Worm (Caenorhabditis elegans) whole organism, L3 larva: ENCODE results near the gene ZK616.5.

Experiments
- R02D3.7 ChIP-seq: fragments of 150-350 bp; optimal IDR thresholded peaks from 2 replicates; lab custom pipeline; 2014; ENCODE audit warnings: missing biosample characterization, missing genetic modification characterization
- ZK546.5 ChIP-seq: sonication (generic microtip); optimal IDR thresholded peaks from 2 replicates; lab custom pipeline; 2017; ENCODE audit warnings: missing biosample characterization, missing genetic modification characterization
- ama-1 ChIP-seq: fragments of 150-350 bp; optimal IDR thresholded peaks from 2 replicates; lab custom pipeline; 2018
- ceh-16 ChIP-seq: sonication (generic microtip); optimal IDR thresholded peaks from 2 replicates; lab custom pipeline; 2017; ENCODE audit warnings: missing biosample characterization, missing genetic modification characterization
- ceh-28 ChIP-seq: fragments of 150-350 bp; optimal IDR thresholded peaks from 2 replicates; lab custom pipeline; 2014; ENCODE audit warnings: missing biosample characterization, missing genetic modification reagents, missing genetic modification characterization
- ceh-9 ChIP-seq: sonication (generic microtip); optimal IDR thresholded peaks from 2 replicates; lab custom pipeline; 2018; ENCODE audit warnings: missing biosample characterization, missing genetic modification characterization
- egl-27 ChIP-seq: sonication (generic microtip); optimal IDR thresholded peaks from 4 replicates; lab custom pipeline; 2017; ENCODE audit warnings: missing biosample characterization, missing genetic modification reagents, missing genetic modification characterization
- egl-5 ChIP-seq: fragments of 150-350 bp; optimal IDR thresholded peaks from 2 replicates; lab custom pipeline; 2017; ENCODE audit warnings: missing biosample characterization, missing genetic modification reagents, missing genetic modification characterization, inconsistent platforms
- elt-1 ChIP-seq: fragments of 150-350 bp; optimal IDR thresholded peaks from 2 replicates; lab custom pipeline; 2014; ENCODE audit warnings: missing biosample characterization, missing genetic modification characterization
- elt-2 ChIP-seq: sonication (generic microtip); optimal IDR thresholded peaks from 2 replicates; lab custom pipeline; 2016; ENCODE audit warnings: missing genetic modification reagents, mild to moderate bottlenecking, missing genetic modification characterization, missing compliant biosample characterization
- elt-3 ChIP-seq, 3 experiments: fragments of 150-350 bp in 1 of 3; sonication (generic microtip) in 2 of 3; optimal IDR thresholded peaks; 2 replicates in 2 of 3; 4 replicates in 1 of 3; lab custom pipeline; 2014 to 2017; ENCODE audit warnings: missing biosample characterization in 3 of 3, missing genetic modification characterization in 3 of 3
- eor-1 ChIP-seq, 2 experiments: fragments of 150-350 bp; optimal IDR thresholded peaks; 2 replicates each; lab custom pipeline; 2014 to 2018; ENCODE audit warnings: missing biosample characterization in 2 of 2, missing genetic modification characterization in 2 of 2
- fkh-10 ChIP-seq: sonication (generic microtip); optimal IDR thresholded peaks from 2 replicates; lab custom pipeline; 2017; ENCODE audit warnings: missing biosample characterization, missing genetic modification reagents, missing genetic modification characterization
- fkh-2 ChIP-seq: fragments of 150-350 bp; optimal IDR thresholded peaks from 2 replicates; lab custom pipeline; 2014; ENCODE audit warnings: missing biosample characterization, missing genetic modification reagents, missing genetic modification characterization
- fos-1 ChIP-seq: fragments of 150-350 bp; optimal IDR thresholded peaks from 2 replicates; lab custom pipeline; 2014; ENCODE audit warnings: missing biosample characterization, missing genetic modification characterization
- hmg-11 ChIP-seq: sonication (generic microtip); optimal IDR thresholded peaks from 2 replicates; lab custom pipeline; 2016; ENCODE audit warnings: missing genetic modification characterization, missing compliant biosample characterization
- jun-1 ChIP-seq: fragments of 150-350 bp; optimal IDR thresholded peaks from 2 replicates; lab custom pipeline; 2014; ENCODE audit warnings: missing biosample characterization, missing genetic modification reagents, missing genetic modification characterization
- lin-15B ChIP-seq: fragments of 150-350 bp; optimal IDR thresholded peaks from 2 replicates; lab custom pipeline; 2014; ENCODE audit warnings: missing biosample characterization, missing genetic modification characterization
- lin-39 ChIP-seq: fragments of 150-350 bp; optimal IDR thresholded peaks from 2 replicates; lab custom pipeline; 2018; ENCODE audit warnings: missing biosample characterization, missing genetic modification reagents, missing genetic modification characterization
- lsy-12 ChIP-seq: sonication (generic microtip); optimal IDR thresholded peaks from 2 replicates; lab custom pipeline; 2016; ENCODE audit warnings: mild to moderate bottlenecking, missing genetic modification characterization, missing compliant biosample characterization
- mdl-1 ChIP-seq: fragments of 150-350 bp; optimal IDR thresholded peaks from 2 replicates; lab custom pipeline; 2014; ENCODE audit warnings: missing biosample characterization, missing genetic modification characterization
- nfya-1 ChIP-seq: sonication (generic microtip); optimal IDR thresholded peaks from 2 replicates; lab custom pipeline; 2017; ENCODE audit warnings: missing genetic modification characterization, mild to moderate bottlenecking, missing compliant biosample characterization, antibody characterized with exemption, moderate library complexity; ENCODE audit not compliant: insufficient read depth
- nhr-12 ChIP-seq: fragments of 150-350 bp; optimal IDR thresholded peaks from 2 replicates; lab custom pipeline; 2014; ENCODE audit warnings: missing biosample characterization, missing genetic modification characterization
- nhr-23 ChIP-seq: fragments of 150-350 bp; optimal IDR thresholded peaks from 2 replicates; lab custom pipeline; 2014; ENCODE audit warnings: missing biosample characterization, missing genetic modification reagents, missing genetic modification characterization
- nhr-25 ChIP-seq: sonication (generic microtip); optimal IDR thresholded peaks from 2 replicates; lab custom pipeline; 2017; ENCODE audit warnings: missing biosample characterization, missing genetic modification characterization
- nhr-28 ChIP-seq: fragments of 150-350 bp; optimal IDR thresholded peaks from 2 replicates; lab custom pipeline; 2014; ENCODE audit warnings: missing biosample characterization, missing genetic modification characterization
- nhr-43 ChIP-seq: sonication (generic microtip); optimal IDR thresholded peaks from 2 replicates; lab custom pipeline; 2016; ENCODE audit warnings: mild to moderate bottlenecking, missing genetic modification characterization, missing compliant biosample characterization; ENCODE audit not compliant: poor library complexity, severe bottlenecking
- nhr-67 ChIP-seq: fragments of 150-350 bp; optimal IDR thresholded peaks from 2 replicates; lab custom pipeline; 2014; ENCODE audit warnings: missing biosample characterization, missing genetic modification characterization
- nhr-76 ChIP-seq: fragments of 150-350 bp; sonication (generic microtip); optimal IDR thresholded peaks from 5 replicates; lab custom pipeline; 2014; ENCODE audit warnings: missing biosample characterization, missing genetic modification characterization
- nhr-77 ChIP-seq: fragments of 150-350 bp; optimal IDR thresholded peaks from 2 replicates; lab custom pipeline; 2014; ENCODE audit warnings: missing biosample characterization, missing genetic modification characterization
- pha-4 ChIP-seq: fragments of 150-350 bp; optimal IDR thresholded peaks from 2 replicates; lab custom pipeline; 2014; ENCODE audit warnings: missing biosample characterization, missing genetic modification reagents, missing genetic modification characterization
- pqm-1 ChIP-seq: fragments of 150-350 bp; optimal IDR thresholded peaks from 2 replicates; lab custom pipeline; 2017; ENCODE audit warnings: missing biosample characterization, missing genetic modification characterization, inconsistent platforms
- sea-2 ChIP-seq: fragments of 150-350 bp; sonication (generic microtip); optimal IDR thresholded peaks from 4 replicates; lab custom pipeline; 2014; ENCODE audit warnings: missing biosample characterization, missing genetic modification reagents, missing genetic modification characterization
- skn-1 ChIP-seq: fragments of 150-350 bp; optimal IDR thresholded peaks from 2 replicates; lab custom pipeline; 2014; ENCODE audit warnings: missing biosample characterization, missing genetic modification characterization
- snpc-4 ChIP-seq: fragments of 150-350 bp; optimal IDR thresholded peaks from 2 replicates; lab custom pipeline; 2014; ENCODE audit warnings: missing biosample characterization, missing genetic modification characterization
- tbx-2 ChIP-seq: sonication (generic microtip); optimal IDR thresholded peaks from 2 replicates; lab custom pipeline; 2016; ENCODE audit warnings: mild to moderate bottlenecking, missing genetic modification characterization, missing compliant biosample characterization
- unc-62 ChIP-seq: fragments of 150-350 bp; sonication (generic microtip); optimal IDR thresholded peaks from 4 replicates; lab custom pipeline; 2014; ENCODE audit warnings: missing biosample characterization, missing genetic modification reagents, missing genetic modification characterization
- ztf-11 ChIP-seq: fragments of 150-350 bp; optimal IDR thresholded peaks from 2 replicates; lab custom pipeline; 2014; ENCODE audit warnings: missing biosample characterization, missing genetic modification characterization
- ztf-4 ChIP-seq: fragments of 150-350 bp; optimal IDR thresholded peaks from 2 replicates; lab custom pipeline; 2014; ENCODE audit warnings: missing biosample characterization, missing genetic modification characterization

The ZK616.5 gene

ce11 chrIV:5354564-5354963, 37.2 kb upstream of the ZK616.5 start:
- no peak for TF ChIP-seq elt-1 (tag; lab: Kevin White, UChicago)
- no peak for TF ChIP-seq elt-3 (tag; optimal IDR thresholded peaks at IDR 0.05; lab: Kevin White, UChicago)
- TF ChIP-seq unc-62 (GFP tag; lab: Kevin White, UChicago): no peak
- TF ChIP-seq ceh-9 (tag; lab: Kevin White, UChicago): no peak
- TF ChIP-seq lsy-12: no peak
- TF ChIP-seq nhr-28 (tag; lab: Kevin White, UChicago): no peak
- TF ChIP-seq hmg-11 (tag; lab: Kevin White, UChicago): no peak
- no peak for TF ChIP-seq nhr-43 (tag; lab: Kevin White, UChicago)
- no peak for TF ChIP-seq eor-1 (tag; optimal IDR thresholded peaks at IDR 0.05; lab: Kevin White, UChicago)
- no peak for TF ChIP-seq egl-5 (tag; lab: Kevin White, UChicago)
- no peak for TF ChIP-seq ztf-4
- no peak for TF ChIP-seq nhr-76 (tag; lab: Kevin White, UChicago)
- no peak for TF ChIP-seq skn-1
- TF ChIP-seq pqm-1 (tag; lab: Kevin White, UChicago): no peak
- no peak for TF ChIP-seq ceh-28 (tag; lab: Kevin White, UChicago)
- no peak for TF ChIP-seq nhr-67 (tag; lab: Kevin White, UChicago)
- no peak for TF ChIP-seq mdl-1 (tag; lab: Kevin White, UChicago)
- TF ChIP-seq nhr-12: no peak
- no peak for TF ChIP-seq ama-1 (lab: Kevin White, UChicago)
- TF ChIP-seq fkh-2: no peak

- TF ChIP-seq eor-1 (tag; optimal IDR thresholded peaks at IDR 0.05; lab: Kevin White, UChicago): no peak
- TF ChIP-seq sea-2 (GFP tag; lab: Kevin White, UChicago): no peak
- no peak for TF ChIP-seq pqm-1 (tag; lab: Kevin White, UChicago)
- TF ChIP-seq egl-5 (tag; lab: Kevin White, UChicago): no peak
- TF ChIP-seq nfya-1 (tag; lab: Kevin White, UChicago): peak; percentile 89
- no peak for TF ChIP-seq tbx-2
- no peak for TF ChIP-seq fos-1 (tag; lab: Kevin White, UChicago)
- no peak for TF ChIP-seq ZK546.5 (tag; lab: Kevin White, UChicago)
- no peak for TF ChIP-seq jun-1 (tag; lab: Kevin White, UChicago)
- TF ChIP-seq, all 47 proteins: peak for 1
These were observed 31.2 kb upstream of the ZK616.5 start, which contains the start of gene F41H10.5 for ce11 chrIV:5360533-5360932. Gene F41H10.5 (plus strand): TSS chrIV:5360907.

- TF ChIP-seq nhr-77 (tag; lab: Kevin White, UChicago) (no peak), nhr-43 (tag; lab: Kevin White, UChicago) (peak; percentile 85), snpc-4 (tag; lab: Kevin White, UChicago) (peak; percentile 92), ama-1 (lab: Kevin White, UChicago) (no peak), nhr-25 (tag; lab: Kevin White, UChicago) (peak; percentile 97), fkh-2 (no peak), lin-15B (tag; lab: Kevin White, UChicago) (peak; percentile 93), lin-39 (tag; lab: Kevin White, UChicago) (peak; percentile 33), pha-4 (peak; percentile 75), nfya-1 (tag; lab: Kevin White, UChicago) (peak; percentile 75), elt-2 (tag; lab: Kevin White, UChicago) (peak; percentile 28), skn-1 (peak; percentile 9), nhr-23 (peak; percentile 75), egl-5 (tag; lab: Kevin White, UChicago) (peak; percentile 73)
These were observed 27.6 kb upstream of the ZK616.5 start, which contains the start of the genes hda-6 and F41H10.4 for ce11 chrIV:5364135-5364609. Gene hda-6 (minus strand): TSS chrIV:5364306. Gene F41H10.4 (plus strand): TSS chrIV:5364559.

- no peak for TF ChIP-seq R02D3.7
- no peak for TF ChIP-seq pha-4
- no peak for TF ChIP-seq ama-1 (lab: Kevin White, UChicago)
- no peak for TF ChIP-seq ceh-16
- TF ChIP-seq unc-62 (GFP tag; lab: Kevin White, UChicago): no peak
- no peak for TF ChIP-seq ceh-9 (tag; lab: Kevin White, UChicago)
- TF ChIP-seq sea-2 (GFP tag; lab: Kevin White, UChicago): no peak
- no peak for TF ChIP-seq nhr-67 (tag; lab: Kevin White, UChicago)
- no peak for TF ChIP-seq fkh-10
- TF ChIP-seq fkh-2: no peak
- no peak for TF ChIP-seq elt-2 (tag; lab: Kevin White, UChicago)
- no peak for TF ChIP-seq elt-3 (tag; optimal IDR thresholded peaks at IDR 0.05; lab: Kevin White, UChicago)
- TF ChIP-seq ztf-11 (tag; lab: Kevin White, UChicago): no peak
- no peak for TF ChIP-seq egl-27 (tag; lab: Kevin White, UChicago)
- no peak for TF ChIP-seq lsy-12
These were observed 25.2 kb upstream of the ZK616.5 start, which contains the start of gene sand-1 for ce11 chrIV:5366567-5366966. Gene sand-1 (plus strand): TSS chrIV:5366867.
